Worm (Caenorhabditis elegans) whole organism, midembryonic: ENCODE data around the gene Y97E10AR.2.

ENCODE experiments used
- T22C8.4 ChIP-seq: fragments of 200-800 bp; sonication (Bioruptor generic); IDR thresholded peaks from 2 replicates; pipeline ENCODE4 v1.3.6; 2022; ENCODE audit warnings: missing genetic modification characterization, missing compliant biosample characterization
- cog-1 ChIP-seq: sonication (generic microtip); optimal IDR thresholded peaks from 2 replicates; lab custom pipeline; 2016; ENCODE audit warnings: missing genetic modification characterization, missing compliant biosample characterization
- flt-1 ChIP-seq: fragments of 200-800 bp; sonication (Bioruptor generic); IDR thresholded peaks from 2 replicates; pipeline ENCODE4 v1.3.6; 2022; ENCODE audit warnings: missing genetic modification characterization, missing compliant biosample characterization
- klf-2 ChIP-seq: fragments of 200-800 bp; sonication (Bioruptor generic); conservative IDR thresholded peaks from 2 replicates; pipeline ENCODE4 v1.3.6; 2022; ENCODE audit warnings: missing genetic modification reagents, missing genetic modification characterization, missing compliant biosample characterization
- med-1 ChIP-seq: sonication (generic microtip); optimal IDR thresholded peaks from 2 replicates; lab custom pipeline; 2017; ENCODE audit warnings: missing genetic modification characterization, mild to moderate bottlenecking, missing compliant biosample characterization, antibody characterized with exemption, missing genetic modification reagents; ENCODE audit not compliant: insufficient read depth
- ref-1 ChIP-seq: fragments of 200-800 bp; sonication (Bioruptor generic); conservative IDR thresholded peaks from 2 replicates; pipeline ENCODE4 v1.3.6; 2022; ENCODE audit warnings: missing genetic modification reagents, missing genetic modification characterization, missing compliant biosample characterization
- tab-1 ChIP-seq: fragments of 200-800 bp; sonication (Bioruptor generic); IDR thresholded peaks from 2 replicates; pipeline ENCODE4 v1.3.6; 2022; ENCODE audit warnings: missing genetic modification characterization, missing compliant biosample characterization
- ztf-23 ChIP-seq: fragments of 200-800 bp; sonication (Bioruptor generic); IDR thresholded peaks from 2 replicates; pipeline ENCODE4 v1.3.6; 2022; ENCODE audit warnings: missing genetic modification reagents, missing genetic modification characterization, missing compliant biosample characterization
- ztf-29 ChIP-seq: fragments of 200-800 bp; sonication (Bioruptor generic); IDR thresholded peaks from 2 replicates; pipeline ENCODE4 v1.3.6; 2022; ENCODE audit warnings: missing genetic modification reagents, missing genetic modification characterization, missing compliant biosample characterization

DNA sequence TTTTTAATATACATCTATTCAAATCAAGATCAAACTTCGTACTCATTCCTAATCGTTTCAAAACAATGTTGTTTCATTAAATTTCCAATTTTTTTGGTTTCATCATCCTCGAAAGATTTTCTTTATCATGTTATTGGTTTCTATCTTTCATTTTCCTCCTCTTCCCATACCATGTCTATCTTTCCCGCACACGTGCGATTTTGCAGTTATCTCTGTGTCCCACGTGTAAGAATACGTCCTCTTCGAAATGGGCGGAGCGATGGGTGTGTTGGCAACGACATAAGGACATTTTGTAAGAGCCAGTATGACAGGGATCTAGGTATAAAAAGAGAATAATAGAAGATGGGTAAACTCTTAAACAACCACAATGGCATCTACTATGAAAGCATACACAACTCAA lies 30.4 kb downstream of the Y97E10AR.2 start, which contains the start of gene F43H9.4:
- TF ChIP-seq flt-1 (GFP tag; lab: Robert Waterston, UW) (no peak), tab-1 (no peak), klf-2 (no peak), ztf-29 (GFP tag; lab: Robert Waterston, UW) (no peak), T22C8.4 (GFP tag; lab: Robert Waterston, UW) (no peak), ztf-23 (GFP tag; lab: Robert Waterston, UW) (no peak), cog-1 (no peak), med-1 (GFP tag; lab: Kevin White, UChicago) (no peak), ref-1 (GFP tag; lab: Robert Waterston, UW) (no peak)
